Fruit fly (Drosophila melanogaster) Kc167 (cell line): ENCODE data around the gene CG44098.

Experiments used
- Myc ChIP-seq: fragments of >200 bp; optimal IDR thresholded peaks from 2 replicates; lab custom pipeline; 2017; ENCODE audit warnings: missing external identifiers
- Sin3A ChIP-seq: fragments of >200 bp; optimal IDR thresholded peaks from 2 replicates; lab custom pipeline; 2018; ENCODE audit warnings: missing external identifiers
- h ChIP-seq: fragments of >200 bp; optimal IDR thresholded peaks from 3 replicates; lab custom pipeline; 2018; ENCODE audit warnings: missing external identifiers
- psq ChIP-seq: fragments of >200 bp; optimal IDR thresholded peaks from 2 replicates; lab custom pipeline; 2017; ENCODE audit warnings: missing external identifiers
- ttk ChIP-seq: sonication (Bioruptor generic); optimal IDR thresholded peaks from 2 replicates; lab custom pipeline; 2017; ENCODE audit warnings: missing external identifiers

- no peak for TF ChIP-seq h
- no peak for TF ChIP-seq psq (lab: Kevin White, UChicago)
- TF ChIP-seq Myc (lab: Kevin White, UChicago): no peak
- TF ChIP-seq ttk (lab: Kevin White, UChicago): no peak
- TF ChIP-seq Sin3A (lab: Kevin White, UChicago): no peak
Measured at dm6 chr3R:4747292-4747691, 25.7 kb downstream of the CG44098 start.
